Fruit fly (Drosophila melanogaster) whole organism, pupa: ENCODE data around the gene CG17328.

Experiments used
- CG13204 ChIP-seq: fragments of 200-800 bp; sonication (Bioruptor generic); optimal IDR thresholded peaks from 2 replicates; lab custom pipeline; 2018; ENCODE audit warnings: missing biosample characterization, mild to moderate bottlenecking, missing genetic modification characterization, moderate library complexity
- CG14655 ChIP-seq: fragments of 200-800 bp; sonication (Bioruptor generic); optimal IDR thresholded peaks from 3 replicates; lab custom pipeline; 2017; ENCODE audit warnings: mild to moderate bottlenecking, missing biosample characterization, missing genetic modification reagents, missing genetic modification characterization
- D1 ChIP-seq: fragments of 200-800 bp; sonication (Bioruptor generic); optimal IDR thresholded peaks from 2 replicates; lab custom pipeline; 2018; ENCODE audit warnings: missing biosample characterization, mild to moderate bottlenecking, missing genetic modification characterization, moderate library complexity
- Ets98B ChIP-seq: fragments of 200-800 bp; sonication (Bioruptor generic); IDR thresholded peaks from 2 replicates; pipeline ENCODE4 v1.3.6; 2022; ENCODE audit warnings: missing biosample characterization, missing genetic modification characterization
- fd96Ca ChIP-seq: fragments of 200-800 bp; sonication (Bioruptor generic); IDR thresholded peaks from 3 replicates; pipeline ENCODE4 v1.3.6; 2022; ENCODE audit warnings: missing biosample characterization, missing genetic modification characterization

dm6 chr2L:16315844-16316243 lies 16.1 kb downstream of the CG17328 start:
- no peak for TF ChIP-seq fd96Ca (GFP tag; lab: Robert Waterston, UW)
- no peak for TF ChIP-seq CG13204 (GFP tag; lab: Kevin White, UChicago)
- no peak for TF ChIP-seq D1 (tag; lab: Kevin White, UChicago)
- TF ChIP-seq Ets98B (GFP tag; lab: Robert Waterston, UW) = no peak
- no peak for TF ChIP-seq CG14655 (GFP tag; lab: Kevin White, UChicago)
